Worm (Caenorhabditis elegans): ENCODE data around the gene srx-36.

Gene srx-36

DNA sequence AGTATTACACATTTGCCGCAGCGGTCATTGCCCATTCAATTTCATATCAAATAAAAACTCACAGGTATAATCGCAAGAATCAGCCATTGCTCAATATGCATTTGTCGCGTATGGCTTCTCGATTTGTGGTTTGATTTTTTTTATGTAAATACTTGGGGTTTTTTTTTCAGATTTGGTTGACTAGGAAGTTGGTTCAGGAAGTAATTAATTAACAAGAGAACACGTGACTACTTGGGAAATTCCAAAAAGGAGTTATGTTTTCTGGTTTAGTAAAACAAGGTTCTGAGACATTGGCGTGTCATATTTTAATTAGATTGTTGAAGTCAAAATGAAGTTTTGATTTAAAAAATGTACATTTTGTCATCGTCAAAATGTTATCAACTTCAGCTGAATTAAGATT, at the start of gene srx-36:
TSS of gene srx-36 (minus strand) at position 101 of the 400 bp plus-strand sequence.
- no peak for TF ChIP-seq him-1 (tag; optimal IDR thresholded peaks at IDR 0.05)
- TF ChIP-seq dao-5 (tag; optimal IDR thresholded peaks at IDR 0.05), result no peak
- TF ChIP-seq W03F9.2 (tag; optimal IDR thresholded peaks at IDR 0.05), result no peak

DNA sequence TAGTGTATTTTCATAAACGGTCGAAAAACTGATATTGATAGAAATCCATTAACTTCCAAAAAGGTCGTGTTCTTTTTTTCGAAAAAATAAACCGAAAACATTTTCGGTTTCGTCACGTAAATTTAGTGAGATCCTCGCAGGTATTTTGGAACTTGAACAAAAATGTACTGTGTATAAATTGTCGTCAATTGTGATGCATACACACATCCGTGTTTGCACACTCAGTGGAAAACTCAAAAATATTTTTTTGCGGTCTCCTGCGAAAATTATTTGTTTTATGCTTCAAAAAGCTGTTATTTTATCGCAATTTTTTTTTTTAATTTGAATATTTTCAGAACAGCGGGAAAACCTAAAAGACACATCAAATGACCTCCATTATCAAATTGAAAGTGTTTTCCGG, 48.0 kb upstream of the srx-36 start, which contains the start of gene cpsf-2:
TSS of gene cpsf-2 (plus strand) at position 330 of the 400 bp plus-strand sequence.
- TF ChIP-seq W03F9.2 (tag; optimal IDR thresholded peaks at IDR 0.05), result no peak
- no peak for TF ChIP-seq him-1 (tag; optimal IDR thresholded peaks at IDR 0.05)
- TF ChIP-seq dao-5 (tag; optimal IDR thresholded peaks at IDR 0.05), result no peak

DNA sequence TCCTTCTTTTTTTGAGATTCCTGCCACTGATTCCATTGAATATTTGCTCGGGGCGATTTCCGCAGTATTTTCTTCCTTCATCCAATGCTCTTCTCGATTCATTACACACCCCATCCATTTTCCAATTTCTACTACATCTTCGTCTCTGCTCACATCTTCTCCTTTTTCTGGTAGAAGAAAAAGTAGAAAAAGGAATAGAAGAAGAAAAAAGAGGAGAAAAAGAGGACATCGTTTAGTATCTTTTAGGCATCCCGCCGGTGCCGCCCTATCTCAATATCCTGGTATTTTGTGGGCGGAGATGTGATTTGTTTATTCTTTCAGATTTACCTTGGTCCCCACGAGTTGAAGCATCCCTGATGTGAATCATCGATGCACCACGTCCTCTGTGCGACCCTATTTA, 44.3 kb upstream of the srx-36 start, which contains the start of gene lgc-39:
TSS of gene lgc-39 (plus strand) at position 301 of the 400 bp plus-strand sequence.
- TF ChIP-seq him-1 (tag; optimal IDR thresholded peaks at IDR 0.05), result no peak

DNA sequence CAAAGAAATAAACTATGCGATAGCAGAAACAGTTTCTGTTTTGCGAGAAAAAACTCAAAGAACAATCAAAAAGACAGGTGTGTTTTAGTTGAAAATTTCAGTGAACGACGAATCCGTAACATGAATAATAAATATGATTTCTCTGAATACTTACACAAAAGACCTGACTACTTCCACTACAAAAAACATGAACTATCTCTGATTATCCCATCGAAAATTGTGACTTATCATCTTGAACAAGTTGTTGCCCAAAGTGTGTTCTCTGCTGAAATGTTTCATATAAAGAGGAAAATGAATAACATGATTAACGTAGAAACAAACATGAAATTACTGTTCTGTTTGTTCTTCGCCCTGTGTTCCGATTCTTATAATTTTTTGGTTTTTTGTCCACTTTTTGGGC, 35.8 kb upstream of the srx-36 start, which contains the start of gene ugt-36:
TSS of gene ugt-36 (plus strand) at position 301 of the 400 bp plus-strand sequence.
- TF ChIP-seq him-1 (tag; optimal IDR thresholded peaks at IDR 0.05), result no peak
- no peak for TF ChIP-seq W03F9.2 (tag; optimal IDR thresholded peaks at IDR 0.05)
- TF ChIP-seq dao-5 (tag; optimal IDR thresholded peaks at IDR 0.05), result no peak

DNA sequence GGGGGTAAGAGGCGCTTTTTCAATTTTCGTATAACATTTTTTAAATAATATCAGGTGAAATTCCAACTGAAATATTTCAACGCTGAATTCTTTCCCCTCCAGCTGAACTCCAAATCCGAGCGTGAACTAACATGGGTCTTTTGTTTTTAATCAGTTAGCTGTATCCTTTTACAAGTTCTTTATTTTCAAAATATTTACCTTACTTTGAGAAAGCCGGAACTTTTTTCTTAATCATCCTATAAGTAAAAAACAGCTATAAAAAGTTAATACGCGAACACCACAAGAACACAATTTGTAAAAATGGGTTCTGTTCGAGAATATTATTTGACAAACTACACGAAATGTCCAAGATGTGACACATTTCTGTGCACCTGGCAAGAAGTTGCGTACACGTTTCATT, 33.3 kb upstream of the srx-36 start, which contains the start of gene srh-83:
TSS of gene srh-83 (plus strand) at position 301 of the 400 bp plus-strand sequence.
- TF ChIP-seq him-1 (tag; optimal IDR thresholded peaks at IDR 0.05) (no peak), W03F9.2 (tag; optimal IDR thresholded peaks at IDR 0.05) (no peak), dao-5 (tag; optimal IDR thresholded peaks at IDR 0.05) (no peak)

DNA sequence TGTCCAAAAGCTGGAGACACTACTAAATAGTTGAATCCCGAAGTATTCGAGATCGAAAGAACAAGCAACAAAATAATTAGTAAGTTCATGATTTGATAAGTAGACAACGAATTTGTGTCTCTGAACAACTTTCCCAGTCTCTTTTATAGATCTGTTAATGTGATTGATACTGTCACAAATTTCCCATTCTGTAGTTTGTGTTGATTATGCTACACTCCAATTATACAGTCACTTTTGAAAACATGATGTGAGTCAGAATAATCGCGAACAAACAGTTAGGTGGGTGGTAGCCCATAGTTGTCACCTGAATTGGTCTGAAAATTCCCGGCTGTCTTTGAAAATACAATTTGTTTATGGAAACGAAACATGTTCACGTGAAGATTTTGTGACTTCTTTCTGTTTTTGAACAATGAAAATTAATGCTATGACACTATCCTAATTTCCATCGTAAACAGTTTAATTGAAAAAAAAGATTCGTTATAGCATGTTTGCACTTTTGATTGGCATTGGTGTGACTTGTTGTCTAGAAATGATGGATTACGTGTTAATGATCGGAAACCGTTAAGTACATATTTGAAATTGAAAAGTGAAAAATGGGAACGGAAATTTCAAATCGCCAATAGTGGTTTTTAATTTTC, 32.7 kb upstream of the srx-36 start, which contains the start of gene ugt-41:
TSS of gene ugt-41 (minus strand) at position 119 of the 638 bp plus-strand sequence.
- TF ChIP-seq W03F9.2 (tag; optimal IDR thresholded peaks at IDR 0.05) (no peak), dao-5 (tag; optimal IDR thresholded peaks at IDR 0.05) (no peak), him-1 (tag; optimal IDR thresholded peaks at IDR 0.05) (no peak)

DNA sequence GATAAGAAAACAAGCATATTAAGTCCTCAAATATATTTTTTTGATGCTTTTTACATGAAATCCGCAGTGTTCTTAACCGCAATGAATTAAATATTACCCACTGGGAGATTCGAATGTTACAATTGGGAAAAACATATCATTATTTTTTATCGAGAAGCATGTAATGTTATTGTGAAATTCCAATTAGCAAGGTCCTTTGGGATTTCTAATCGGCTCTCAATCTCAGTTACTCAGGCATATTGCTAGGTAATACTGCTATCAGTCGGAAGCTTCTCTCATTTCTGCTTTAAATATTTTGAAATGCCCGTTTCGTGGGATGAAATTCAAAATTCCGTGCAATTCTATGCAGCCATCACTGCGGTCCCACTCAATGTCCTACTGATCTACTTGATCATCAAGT, 28.5 kb upstream of the srx-36 start, which contains the start of gene str-204:
TSS of gene str-204 (plus strand) at position 301 of the 400 bp plus-strand sequence.
- no peak for TF ChIP-seq him-1 (tag; optimal IDR thresholded peaks at IDR 0.05)
- TF ChIP-seq dao-5 (tag; optimal IDR thresholded peaks at IDR 0.05), result no peak
- TF ChIP-seq W03F9.2 (tag; optimal IDR thresholded peaks at IDR 0.05), result no peak

DNA sequence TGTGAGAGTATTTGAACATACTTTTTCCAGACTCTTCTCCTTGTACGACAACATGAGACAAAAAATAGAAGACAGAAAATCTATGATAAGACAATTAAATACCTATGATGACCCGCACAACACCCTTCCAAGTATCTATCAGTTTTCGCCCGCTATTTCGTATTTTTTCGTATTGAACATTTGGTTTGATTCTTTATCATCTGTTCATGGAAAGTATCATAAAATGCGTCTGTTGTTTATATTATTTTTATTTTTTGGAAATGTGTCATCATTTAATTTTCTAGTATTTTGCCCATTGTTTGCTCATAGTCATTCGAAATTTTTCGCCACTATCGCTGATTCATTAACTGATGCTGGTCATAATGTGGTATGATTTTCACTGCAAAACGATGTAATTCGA, 26.2 kb upstream of the srx-36 start, which contains the start of gene ugt-39:
TSS of gene ugt-39 (plus strand) at position 54 of the 400 bp plus-strand sequence.
- no peak for TF ChIP-seq W03F9.2 (tag; optimal IDR thresholded peaks at IDR 0.05)
- no peak for TF ChIP-seq dao-5 (tag; optimal IDR thresholded peaks at IDR 0.05)
- no peak for TF ChIP-seq him-1 (tag; optimal IDR thresholded peaks at IDR 0.05)

DNA sequence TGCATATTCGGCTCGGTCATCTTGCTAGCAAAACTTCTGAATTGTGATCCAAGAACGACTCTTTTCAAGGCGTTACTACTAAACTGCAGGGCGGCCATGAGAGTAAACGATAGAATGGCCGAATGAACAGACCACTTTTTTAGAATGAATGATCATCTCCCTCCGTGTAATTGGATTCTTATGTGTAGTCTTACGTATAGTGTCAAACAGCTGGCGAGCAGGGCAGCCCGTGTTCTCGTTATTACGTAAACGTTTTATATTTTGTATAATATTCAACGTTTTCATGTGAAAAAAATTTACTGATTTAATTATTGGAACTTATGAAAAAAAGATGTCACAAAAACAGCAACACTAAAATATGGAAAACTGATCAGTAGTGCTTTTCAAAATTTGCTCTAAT, 25.2 kb upstream of the srx-36 start, which contains the start of gene F10D2.10:
TSS of gene F10D2.10 (minus strand) at position 101 of the 400 bp plus-strand sequence.
- TF ChIP-seq dao-5 (tag; optimal IDR thresholded peaks at IDR 0.05) (no peak), W03F9.2 (tag; optimal IDR thresholded peaks at IDR 0.05) (no peak), him-1 (tag; optimal IDR thresholded peaks at IDR 0.05) (no peak)

DNA sequence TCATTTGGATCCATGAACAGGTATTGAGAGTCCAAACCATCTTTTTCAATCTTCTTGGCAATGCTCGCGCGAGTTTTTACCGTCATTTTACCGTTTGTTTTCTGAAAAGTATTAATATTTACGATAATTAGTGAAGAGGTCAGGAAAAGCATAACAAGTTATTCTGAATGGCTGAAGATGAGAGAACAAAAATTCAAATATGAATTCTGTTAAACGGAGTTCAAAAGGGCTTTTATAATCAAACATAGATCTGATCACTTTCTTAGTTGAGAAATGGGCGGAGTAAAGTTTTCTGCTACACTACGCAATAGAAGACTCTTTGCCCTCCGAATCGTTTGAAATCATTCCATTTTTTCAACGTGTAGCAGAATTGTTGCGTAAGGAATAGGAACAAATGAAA, 22.2 kb upstream of the srx-36 start, which contains the start of gene fat-7:
TSS of gene fat-7 (minus strand) at position 101 of the 400 bp plus-strand sequence.
- TF ChIP-seq W03F9.2 (tag; optimal IDR thresholded peaks at IDR 0.05), result no peak
- TF ChIP-seq dao-5 (tag; optimal IDR thresholded peaks at IDR 0.05), result no peak
- TF ChIP-seq him-1 (tag; optimal IDR thresholded peaks at IDR 0.05), result no peak

DNA sequence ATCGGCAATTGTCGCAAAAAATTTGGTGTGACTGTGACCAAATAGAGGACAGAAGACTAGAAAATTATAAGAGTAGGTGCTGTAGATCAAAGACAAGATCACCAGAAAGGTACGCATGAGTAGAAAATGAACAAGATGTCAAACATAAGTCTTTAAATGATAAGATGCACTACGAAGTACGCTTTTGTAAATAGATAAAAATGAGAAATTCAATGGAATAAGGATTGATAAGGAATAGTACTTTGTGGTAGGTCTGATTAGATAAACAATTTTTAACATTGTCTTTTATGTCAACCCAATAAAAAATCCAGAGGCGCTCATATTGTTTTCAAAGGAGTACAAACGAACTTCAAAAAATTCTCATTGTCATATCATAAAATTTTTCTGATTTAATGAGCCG, 19.7 kb upstream of the srx-36 start, which contains the start of gene F10D2.8:
TSS of gene F10D2.8 (minus strand) at position 145 of the 400 bp plus-strand sequence.
- no peak for TF ChIP-seq dao-5 (tag; optimal IDR thresholded peaks at IDR 0.05)
- TF ChIP-seq him-1 (tag; optimal IDR thresholded peaks at IDR 0.05), result no peak
- TF ChIP-seq W03F9.2 (tag; optimal IDR thresholded peaks at IDR 0.05), result no peak

DNA sequence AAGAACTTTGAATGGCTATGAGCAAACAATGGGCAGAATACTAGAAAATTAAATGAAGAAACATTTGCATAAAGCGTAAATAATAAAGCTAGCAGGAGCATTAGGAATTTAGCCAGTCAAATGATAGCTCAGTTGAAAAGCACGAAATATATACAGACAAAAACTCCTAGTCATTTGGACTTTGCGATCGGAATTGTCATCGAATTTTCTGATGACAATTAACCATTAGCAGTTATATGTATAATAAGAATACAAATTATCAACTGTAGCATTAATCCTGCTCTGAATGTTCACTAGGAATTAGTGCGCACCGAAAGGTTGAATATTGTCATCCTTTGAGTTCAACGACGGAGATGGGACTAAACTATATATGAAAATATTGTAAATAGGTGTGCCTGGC, 16.5 kb upstream of the srx-36 start, which contains the start of gene ugt-38:
TSS of gene ugt-38 (minus strand) at position 101 of the 400 bp plus-strand sequence.
- TF ChIP-seq W03F9.2 (tag; optimal IDR thresholded peaks at IDR 0.05) (no peak), him-1 (tag; optimal IDR thresholded peaks at IDR 0.05) (no peak), dao-5 (tag; optimal IDR thresholded peaks at IDR 0.05) (no peak)

DNA sequence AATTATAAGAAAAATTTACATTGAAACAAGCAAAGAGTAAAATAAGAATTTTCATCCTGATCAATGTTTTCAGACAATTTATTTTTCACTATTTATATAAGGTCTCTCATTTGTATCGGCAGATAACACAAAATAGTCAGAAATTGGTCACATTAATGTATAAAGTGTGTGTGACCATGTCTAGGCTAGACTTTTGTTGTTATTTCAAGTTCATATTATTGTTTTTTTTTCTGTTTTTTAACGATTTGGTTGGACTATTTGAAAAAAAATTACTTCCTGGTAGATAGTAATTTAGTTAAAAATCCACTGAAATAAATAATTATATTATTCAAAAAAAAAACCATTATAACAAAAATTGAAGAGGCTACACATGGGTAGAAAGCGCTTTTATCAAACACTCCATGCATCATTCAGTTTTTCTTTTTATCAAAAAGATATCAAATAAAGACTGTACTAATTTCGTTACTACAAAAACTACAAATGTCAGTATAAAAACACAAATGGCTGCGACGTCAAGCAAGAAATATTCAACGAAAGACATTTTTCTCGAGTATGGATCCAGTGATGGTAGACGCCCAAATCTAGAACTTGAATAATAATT, 14.5 kb upstream of the srx-36 start, which contains the start of gene ugt-37:
TSS of gene ugt-37 (minus strand) at position 69 of the 601 bp plus-strand sequence.
- TF ChIP-seq him-1 (tag; optimal IDR thresholded peaks at IDR 0.05) (no peak), dao-5 (tag; optimal IDR thresholded peaks at IDR 0.05) (no peak), W03F9.2 (tag; optimal IDR thresholded peaks at IDR 0.05) (no peak)

DNA sequence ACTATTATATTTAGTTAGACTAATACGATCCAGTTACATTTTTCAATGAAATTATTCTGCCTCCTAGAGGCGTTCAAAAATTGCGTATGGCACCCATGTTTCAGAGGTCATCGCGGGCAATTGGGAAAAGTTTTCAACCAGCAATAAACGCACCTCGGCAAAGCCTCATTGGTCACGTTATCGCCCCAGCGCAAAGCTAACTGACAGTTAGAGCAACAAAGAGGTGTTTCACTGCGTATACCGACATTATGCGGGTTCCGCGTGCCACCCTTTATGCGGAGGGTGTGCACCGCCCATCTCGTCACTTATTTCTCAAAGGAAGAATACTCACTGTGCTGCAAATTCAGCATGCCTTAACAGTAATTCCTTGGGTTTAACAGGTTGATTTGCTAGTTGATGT, 11.8 kb upstream of the srx-36 start:
- no peak for TF ChIP-seq W03F9.2 (tag; optimal IDR thresholded peaks at IDR 0.05)
- TF ChIP-seq dao-5 (tag; optimal IDR thresholded peaks at IDR 0.05), result no peak
- TF ChIP-seq him-1 (tag; optimal IDR thresholded peaks at IDR 0.05), result no peak

All from whole organism, L4/young adult.